Worm (Caenorhabditis elegans) whole organism, L1 larva: ENCODE data around the gene math-9.

ENCODE experiments used
- C04F5.9 ChIP-seq: sonication (generic microtip); optimal IDR thresholded peaks from 2 replicates; lab custom pipeline; 2016; ENCODE audit warnings: missing genetic modification characterization, missing compliant biosample characterization
- C34B4.2 ChIP-seq: sonication (generic microtip); optimal IDR thresholded peaks from 2 replicates; lab custom pipeline; 2017; ENCODE audit warnings: mild to moderate bottlenecking, missing genetic modification characterization, missing compliant biosample characterization
- aha-1 ChIP-seq: fragments of 150-350 bp; optimal IDR thresholded peaks from 2 replicates; lab custom pipeline; 2014; ENCODE audit warnings: missing biosample characterization, missing genetic modification characterization
- alr-1 ChIP-seq: fragments of 200-800 bp; sonication (Bioruptor generic); optimal IDR thresholded peaks from 2 replicates; lab custom pipeline; 2018; ENCODE audit warnings: borderline replicate concordance, mild to moderate bottlenecking, missing genetic modification characterization, missing compliant biosample characterization
- aly-2 ChIP-seq: fragments of 150-350 bp; optimal IDR thresholded peaks from 2 replicates; lab custom pipeline; 2014; ENCODE audit warnings: missing biosample characterization, missing genetic modification characterization
- ceh-8 ChIP-seq: fragments of 200-800 bp; sonication (Bioruptor generic); optimal IDR thresholded peaks from 2 replicates; lab custom pipeline; 2018; ENCODE audit warnings: mild to moderate bottlenecking, missing genetic modification characterization, moderate library complexity, missing compliant biosample characterization
- ceh-82 ChIP-seq, 3 experiments: fragments of 150-350 bp in 1 of 3; sonication (generic microtip) in 2 of 3; optimal IDR thresholded peaks; 2 replicates each; lab custom pipeline; 2014 to 2017; ENCODE audit warnings: missing biosample characterization in 3 of 3, missing genetic modification characterization in 3 of 3
- ceh-90 ChIP-seq: sonication (generic microtip); optimal IDR thresholded peaks from 2 replicates; lab custom pipeline; 2016; ENCODE audit warnings: missing genetic modification characterization, missing compliant biosample characterization
- efl-1 ChIP-seq, 4 experiments: fragments of 150-350 bp; optimal IDR thresholded peaks in 3 of 4; peaks in 1 of 4; 1 replicate in 1 of 4; 2 replicates in 3 of 4; lab custom pipeline; 2014; ENCODE audit warnings: missing biosample characterization in 2 of 4, missing genetic modification characterization in 2 of 4, missing genetic modification reagents in 2 of 4
- efl-3 ChIP-seq: fragments of 200-800 bp; sonication (Bioruptor generic); optimal IDR thresholded peaks from 2 replicates; lab custom pipeline; 2018; ENCODE audit warnings: mild to moderate bottlenecking, missing genetic modification characterization, missing compliant biosample characterization
- elt-2 ChIP-seq: sonication (generic microtip); optimal IDR thresholded peaks from 2 replicates; lab custom pipeline; 2016; ENCODE audit warnings: missing genetic modification characterization, mild to moderate bottlenecking, inconsistent platforms, missing compliant biosample characterization, missing genetic modification reagents
- fkh-10 ChIP-seq: sonication (generic microtip); optimal IDR thresholded peaks from 2 replicates; lab custom pipeline; 2017; ENCODE audit warnings: missing biosample characterization, missing genetic modification reagents, missing genetic modification characterization
- hpl-2 ChIP-seq: fragments of 150-350 bp; optimal IDR thresholded peaks from 2 replicates; lab custom pipeline; 2014; ENCODE audit warnings: missing biosample characterization, missing genetic modification reagents, missing genetic modification characterization
- isw-1 ChIP-seq: fragments of 200-800 bp; sonication (Bioruptor generic); IDR thresholded peaks from 2 replicates; pipeline ENCODE4 v1.3.6; 2022; ENCODE audit warnings: missing genetic modification characterization, missing compliant biosample characterization
- lin-13 ChIP-seq: fragments of 150-350 bp; optimal IDR thresholded peaks from 2 replicates; lab custom pipeline; 2014; ENCODE audit warnings: missing biosample characterization, missing genetic modification reagents, missing genetic modification characterization
- lin-35 ChIP-seq, 2 experiments: fragments of 150-350 bp; optimal IDR thresholded peaks; 2 replicates each; lab custom pipeline; 2014; ENCODE audit warnings: missing biosample characterization in 2 of 2, missing genetic modification characterization in 2 of 2, missing genetic modification reagents in 2 of 2
- lsy-2 ChIP-seq, 2 experiments: fragments of 150-350 bp; optimal IDR thresholded peaks; 2 replicates each; lab custom pipeline; 2014; ENCODE audit warnings: missing biosample characterization in 2 of 2, missing genetic modification characterization in 2 of 2
- mdl-1 ChIP-seq, 2 experiments: fragments of 150-350 bp; optimal IDR thresholded peaks; 2 replicates each; lab custom pipeline; 2014 to 2017; ENCODE audit warnings: missing biosample characterization in 2 of 2, missing genetic modification characterization in 2 of 2, inconsistent platforms in 1 of 2
- nhr-20 ChIP-seq: sonication (generic microtip); optimal IDR thresholded peaks from 2 replicates; lab custom pipeline; 2016; ENCODE audit warnings: mild to moderate bottlenecking, missing genetic modification characterization, missing compliant biosample characterization
- nhr-237 ChIP-seq: fragments of 150-350 bp; optimal IDR thresholded peaks from 2 replicates; lab custom pipeline; 2014; ENCODE audit warnings: missing biosample characterization, missing genetic modification characterization
- nhr-76 ChIP-seq: sonication (generic microtip); optimal IDR thresholded peaks from 2 replicates; lab custom pipeline; 2017; ENCODE audit warnings: missing biosample characterization, missing genetic modification characterization
- nhr-77 ChIP-seq: fragments of 150-350 bp; optimal IDR thresholded peaks from 2 replicates; lab custom pipeline; 2014; ENCODE audit warnings: missing biosample characterization, missing genetic modification characterization
- snpc-4 ChIP-seq: fragments of 150-350 bp; optimal IDR thresholded peaks from 2 replicates; lab custom pipeline; 2014; ENCODE audit warnings: missing biosample characterization, missing genetic modification characterization
- sptf-1 ChIP-seq: fragments of 150-350 bp; optimal IDR thresholded peaks from 2 replicates; lab custom pipeline; 2014; ENCODE audit warnings: missing biosample characterization, missing genetic modification characterization
- unc-30 ChIP-seq: sonication (generic microtip); optimal IDR thresholded peaks from 2 replicates; lab custom pipeline; 2017; ENCODE audit warnings: missing biosample characterization, missing genetic modification characterization
- unc-86 ChIP-seq: sonication (generic microtip); optimal IDR thresholded peaks from 2 replicates; lab custom pipeline; 2016; ENCODE audit warnings: missing genetic modification characterization, missing compliant biosample characterization
- zag-1 ChIP-seq: fragments of 150-350 bp; optimal IDR thresholded peaks from 2 replicates; lab custom pipeline; 2014; ENCODE audit warnings: missing biosample characterization, missing genetic modification characterization
- zip-4 ChIP-seq: fragments of 200-800 bp; sonication (Bioruptor generic); optimal IDR thresholded peaks from 2 replicates; lab custom pipeline; 2018; ENCODE audit warnings: mild to moderate bottlenecking, missing genetic modification characterization, moderate library complexity, missing compliant biosample characterization
- ztf-11 ChIP-seq, 2 experiments: sonication (generic microtip); optimal IDR thresholded peaks; 2 replicates each; lab custom pipeline; 2016 to 2017; ENCODE audit warnings: missing genetic modification characterization in 2 of 2, missing biosample characterization in 1 of 2, missing compliant biosample characterization in 1 of 2

The math-9 gene

ce11 chrII:1882705-1883104 is 7.9 kb downstream of the math-9 start, which contains the start of gene math-5:
Gene math-5 (minus strand): TSS chrII:1882805.
- no peak for TF ChIP-seq nhr-76 (tag; lab: Kevin White, UChicago)
- TF ChIP-seq lin-13 (GFP tag; lab: Kevin White, UChicago), result no peak
- no peak for TF ChIP-seq zip-4 (GFP tag; lab: Kevin White, UChicago)
- TF ChIP-seq efl-3 (GFP tag; lab: Kevin White, UChicago), result no peak
- TF ChIP-seq ceh-90, result no peak
- TF ChIP-seq nhr-20 (tag; lab: Kevin White, UChicago), result no peak
- no peak for TF ChIP-seq fkh-10 (GFP tag; lab: Kevin White, UChicago)
- no peak for TF ChIP-seq zag-1 (tag; lab: Kevin White, UChicago)
- no peak for TF ChIP-seq nhr-237 (tag; lab: Kevin White, UChicago)
- TF ChIP-seq unc-86 (tag; lab: Kevin White, UChicago), result no peak
- no peak for TF ChIP-seq aha-1 (tag; lab: Kevin White, UChicago)
- no peak for TF ChIP-seq nhr-77
- TF ChIP-seq isw-1 (GFP tag; lab: Robert Waterston, UW), result no peak
- TF ChIP-seq lsy-2 (tag; optimal IDR thresholded peaks at IDR 0.05; lab: Kevin White, UChicago), result no peak
- no peak for TF ChIP-seq ztf-11 (tag; optimal IDR thresholded peaks at IDR 0.05; lab: Kevin White, UChicago)
- no peak for TF ChIP-seq lin-35 (GFP tag; optimal IDR thresholded peaks at IDR 0.05; lab: Kevin White, UChicago)
- no peak for TF ChIP-seq C34B4.2

ce11 chrII:1878663-1879062 is 11.9 kb downstream of the math-9 start, which contains the start of gene math-16:
Gene math-16 (minus strand): TSS chrII:1878763.
- TF ChIP-seq ceh-8 (GFP tag; lab: Kevin White, UChicago), result no peak
- no peak for TF ChIP-seq C04F5.9 (tag; lab: Kevin White, UChicago)
- TF ChIP-seq sptf-1 (tag; lab: Kevin White, UChicago), result no peak
- no peak for TF ChIP-seq mdl-1 (tag; optimal IDR thresholded peaks at IDR 0.05; lab: Kevin White, UChicago)
- no peak for TF ChIP-seq ceh-90
- TF ChIP-seq nhr-237 (tag; lab: Kevin White, UChicago), result no peak
- no peak for TF ChIP-seq hpl-2 (GFP tag; lab: Kevin White, UChicago)
- TF ChIP-seq efl-1 (optimal IDR thresholded peaks at IDR 0.05; lab: Kevin White, UChicago), result no peak
- TF ChIP-seq efl-1 (GFP tag; optimal IDR thresholded peaks at IDR 0.05 in 1 of 2; lab: Kevin White, UChicago), result no peak

ce11 chrII:1875658-1876057 is 14.9 kb downstream of the math-9 start, which contains the start of gene math-13:
Gene math-13 (plus strand): TSS chrII:1875958.
- TF ChIP-seq unc-30 (no peak), aly-2 (tag; lab: Kevin White, UChicago) (no peak), aha-1 (tag; lab: Kevin White, UChicago) (no peak)

- TF ChIP-seq elt-2 (peak; percentile 33), snpc-4 (tag; lab: Kevin White, UChicago) (no peak)
Observed at ce11 chrII:1870875-1871592, 19.5 kb downstream of the math-9 start, which contains the start of gene math-10. Gene math-10 (plus strand): TSS chrII:1871542.

- TF ChIP-seq unc-30 (no peak), alr-1 (tag; lab: Kevin White, UChicago) (no peak), ceh-82 (tag; optimal IDR thresholded peaks at IDR 0.05; lab: Kevin White, UChicago) (no peak)
- TF ChIP-seq, all 84 proteins: peak for 0
Observed at ce11 chrII:1869120-1869519, 21.5 kb downstream of the math-9 start, which contains the start of gene math-14. Gene math-14 (plus strand): TSS chrII:1869420.
